Fruit fly (Drosophila melanogaster): Measurements from ENCODE around the gene CG14022.

dm6 chr2L:5365841-5366240 is 37.2 kb upstream of the CG14022 start:
- TF ChIP-seq Myc (optimal IDR thresholded peaks at IDR 0.05): no peak
- no peak for TF ChIP-seq h (optimal IDR thresholded peaks at IDR 0.05)
- TF ChIP-seq psq (optimal IDR thresholded peaks at IDR 0.05): no peak
- TF ChIP-seq Sin3A (optimal IDR thresholded peaks at IDR 0.05): no peak
